Worm (Caenorhabditis elegans) whole organism, midembryonic: ENCODE data around the gene F39G3.4.

Experiments used
- cog-1 ChIP-seq: sonication (generic microtip); optimal IDR thresholded peaks from 2 replicates; lab custom pipeline; 2016; ENCODE audit warnings: missing genetic modification characterization, missing compliant biosample characterization
- flt-1 ChIP-seq: fragments of 200-800 bp; sonication (Bioruptor generic); IDR thresholded peaks from 2 replicates; pipeline ENCODE4 v1.3.6; 2022; ENCODE audit warnings: missing genetic modification characterization, missing compliant biosample characterization
- ref-1 ChIP-seq: fragments of 200-800 bp; sonication (Bioruptor generic); conservative IDR thresholded peaks from 2 replicates; pipeline ENCODE4 v1.3.6; 2022; ENCODE audit warnings: missing genetic modification reagents, missing genetic modification characterization, missing compliant biosample characterization
- ztf-29 ChIP-seq: fragments of 200-800 bp; sonication (Bioruptor generic); IDR thresholded peaks from 2 replicates; pipeline ENCODE4 v1.3.6; 2022; ENCODE audit warnings: missing genetic modification reagents, missing genetic modification characterization, missing compliant biosample characterization

ce11 chrV:4750294-4750693 is 25.7 kb downstream of the F39G3.4 start, which contains the start of gene C18G1.6:
- TF ChIP-seq ztf-29, result no peak
- TF ChIP-seq ref-1 (GFP tag; lab: Robert Waterston, UW), result no peak
- TF ChIP-seq flt-1 (GFP tag; lab: Robert Waterston, UW), result no peak
- no peak for TF ChIP-seq cog-1
